Worm (Caenorhabditis elegans): Measurements from ENCODE around the gene ZK938.12.

- TF ChIP-seq lin-14 (GFP tag; optimal IDR thresholded peaks at IDR 0.05) (peak; percentile 31), fos-1 (tag; optimal IDR thresholded peaks at IDR 0.05) (no peak), ztf-4 (tag; optimal IDR thresholded peaks at IDR 0.05) (no peak), lin-13 (GFP tag; optimal IDR thresholded peaks at IDR 0.05) (no peak), xbp-1 (tag; optimal IDR thresholded peaks at IDR 0.05) (no peak), nhr-28 (tag; optimal IDR thresholded peaks at IDR 0.05) (no peak), nhr-76 (tag; optimal IDR thresholded peaks at IDR 0.05) (no peak), unc-62 (GFP tag; optimal IDR thresholded peaks at IDR 0.05) (no peak), nhr-11 (tag; optimal IDR thresholded peaks at IDR 0.05) (no peak)
These were observed 39.9 kb upstream of the ZK938.12 start for ce11 chrII:9791185-9791584.

Data from whole organism, L1 larva.